Fruit fly (Drosophila melanogaster) whole organism, adult: Measurements from ENCODE around the gene tup.

Experiments used
- CG11617 ChIP-seq: fragments of 200-800 bp; sonication (Bioruptor generic); optimal IDR thresholded peaks from 2 replicates; lab custom pipeline; 2017; ENCODE audit warnings: mild to moderate bottlenecking, missing biosample characterization, missing genetic modification reagents, missing genetic modification characterization
- CG12768 ChIP-seq: fragments of 200-800 bp; sonication (Bioruptor generic); optimal IDR thresholded peaks from 2 replicates; lab custom pipeline; 2017; ENCODE audit warnings: missing biosample characterization, missing genetic modification characterization, mild to moderate bottlenecking, moderate library complexity, missing genetic modification reagents
- CG1620 ChIP-seq: fragments of 200-800 bp; sonication (Bioruptor generic); optimal IDR thresholded peaks from 2 replicates; lab custom pipeline; 2016; ENCODE audit warnings: missing biosample characterization, missing genetic modification characterization
- CG7045 ChIP-seq: fragments of 200-800 bp; sonication (Bioruptor generic); optimal IDR thresholded peaks from 2 replicates; lab custom pipeline; 2017; ENCODE audit warnings: missing biosample characterization, mild to moderate bottlenecking, missing genetic modification characterization
- Crg-1 ChIP-seq: fragments of 200-800 bp; sonication (Bioruptor generic); optimal IDR thresholded peaks from 2 replicates; lab custom pipeline; 2016; ENCODE audit warnings: missing biosample characterization, missing genetic modification characterization
- Hr96 ChIP-seq: fragments of 200-800 bp; sonication (Bioruptor generic); optimal IDR thresholded peaks from 2 replicates; lab custom pipeline; 2016; ENCODE audit warnings: missing biosample characterization, missing genetic modification characterization
- Mnt ChIP-seq: fragments of 200-800 bp; sonication (Bioruptor generic); optimal IDR thresholded peaks from 2 replicates; lab custom pipeline; 2016; ENCODE audit warnings: missing biosample characterization, mild to moderate bottlenecking, missing genetic modification characterization
- cic ChIP-seq: fragments of 200-800 bp; sonication (Bioruptor generic); optimal IDR thresholded peaks from 2 replicates; lab custom pipeline; 2017; ENCODE audit warnings: missing biosample characterization, mild to moderate bottlenecking, missing genetic modification characterization, moderate library complexity
- cnc ChIP-seq, 2 experiments: fragments of >200 bp; optimal IDR thresholded peaks; 2 replicates each; lab custom pipeline; 2017
- toe ChIP-seq: fragments of 200-800 bp; sonication (Bioruptor generic); optimal IDR thresholded peaks from 2 replicates; lab custom pipeline; 2016; ENCODE audit warnings: missing biosample characterization, missing genetic modification characterization

dm6 chr2L:18921246-18921645 is 40.2 kb upstream of the tup start:
- TF ChIP-seq Hr96 (GFP tag; lab: Kevin White, UChicago) = no peak
- TF ChIP-seq CG1620 (GFP tag; lab: Kevin White, UChicago) = no peak
- TF ChIP-seq Mnt = no peak
- no peak for TF ChIP-seq CG12768 (GFP tag; lab: Kevin White, UChicago)
- no peak for TF ChIP-seq cnc (optimal IDR thresholded peaks at IDR 0.05; lab: Kevin White, UChicago)
- no peak for TF ChIP-seq CG11617 (GFP tag; lab: Kevin White, UChicago)
- no peak for TF ChIP-seq CG7045 (GFP tag; lab: Kevin White, UChicago)
- TF ChIP-seq cic (GFP tag; lab: Kevin White, UChicago) = no peak
- no peak for TF ChIP-seq Crg-1 (GFP tag; lab: Kevin White, UChicago)
- TF ChIP-seq toe (GFP tag; lab: Kevin White, UChicago) = no peak
